Worm (Caenorhabditis elegans) whole organism, young adult: Measurements from ENCODE around the gene C15H9.4.

Source experiments
- akir-1 ChIP-seq: fragments of 200-800 bp; sonication (Bioruptor generic); optimal IDR thresholded peaks from 2 replicates; lab custom pipeline; 2018; ENCODE audit warnings: mild to moderate bottlenecking, missing genetic modification characterization, moderate library complexity, missing compliant biosample characterization
- dpff-1 ChIP-seq: sonication (generic microtip); optimal IDR thresholded peaks from 2 replicates; lab custom pipeline; 2017; ENCODE audit warnings: mild to moderate bottlenecking, missing genetic modification characterization, missing compliant biosample characterization
- sdz-38 ChIP-seq: sonication (generic microtip); optimal IDR thresholded peaks from 2 replicates; lab custom pipeline; 2016; ENCODE audit warnings: missing genotype, missing genetic modification characterization, missing compliant biosample characterization
- tlf-1 ChIP-seq: fragments of 200-800 bp; sonication (Bioruptor generic); optimal IDR thresholded peaks from 2 replicates; lab custom pipeline; 2018; ENCODE audit warnings: mild to moderate bottlenecking, missing genetic modification characterization, missing compliant biosample characterization

DNA sequence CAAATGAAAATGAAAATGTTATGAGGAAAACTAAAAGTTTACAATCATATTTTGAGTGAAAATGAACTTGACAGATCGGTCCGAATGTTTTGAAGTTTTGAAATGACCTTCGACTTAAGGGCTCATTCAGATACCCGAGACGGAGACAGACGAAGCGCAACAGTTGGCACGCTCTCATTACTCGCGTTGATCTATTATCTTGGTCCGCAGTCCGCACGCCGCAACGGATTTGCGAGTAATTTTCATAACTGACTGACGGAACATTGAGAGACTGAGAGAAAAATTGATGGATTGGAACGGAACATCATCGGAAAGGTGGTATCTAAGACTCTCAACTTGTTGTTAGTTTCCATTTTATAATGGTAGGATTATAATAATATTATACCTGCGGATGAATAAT is 48.5 kb downstream of the C15H9.4 start:
- TF ChIP-seq tlf-1 (GFP tag; lab: Kevin White, UChicago) (no peak), dpff-1 (tag; lab: Kevin White, UChicago) (no peak), sdz-38 (tag; lab: Kevin White, UChicago) (no peak), akir-1 (no peak)
